ENCODE assay signal across 5 worm cellular contexts in the genomic region with DNA sequence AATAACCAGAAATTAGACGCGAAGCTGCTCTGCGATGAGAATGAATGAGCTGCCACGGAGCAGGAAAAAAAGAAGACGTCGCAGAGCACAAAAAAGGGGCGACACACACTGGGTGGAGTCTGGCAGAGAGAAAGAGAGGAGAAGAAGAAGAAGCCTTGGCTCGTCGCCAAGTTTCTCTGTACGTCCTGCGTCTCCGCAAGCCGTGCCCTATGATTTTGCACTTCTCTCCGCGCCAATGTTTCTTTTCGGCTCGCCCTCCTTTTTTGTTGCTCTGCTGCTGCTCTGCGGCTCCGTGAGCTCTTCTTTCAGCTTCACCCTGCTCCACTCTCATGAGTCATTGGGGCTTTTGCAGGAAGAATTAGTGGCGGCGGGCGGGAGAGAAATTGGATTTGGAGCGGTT.
TF ChIP-seq lines count a peak whose summit lies in the region.

Gene hlh-30 (minus strand): TSS at position 69 of the 400 bp plus-strand sequence.

TF ChIP-seq in whole organism, L1 larva, 84 proteins besides CTCF, POLR2A, EP300 and RAD21 (continued from another document and continues in another):
- TF ChIP-seq C34B4.2 (tag; optimal IDR thresholded peaks at IDR 0.05; lab: Kevin White, UChicago) (no peak), nhr-20 (tag; optimal IDR thresholded peaks at IDR 0.05; lab: Kevin White, UChicago) (peak; percentile 11), ceh-8 (GFP tag; optimal IDR thresholded peaks at IDR 0.05; lab: Kevin White, UChicago) (peak; percentile 29), efl-1 (optimal IDR thresholded peaks at IDR 0.05; lab: Kevin White, UChicago) (peak; percentile 49 to 51), efl-1 (GFP tag; optimal IDR thresholded peaks at IDR 0.05 in 1 of 2; lab: Kevin White, UChicago) (peak; percentile 11 to 88), F16B12.6 (tag; optimal IDR thresholded peaks at IDR 0.05; lab: Kevin White, UChicago) (no peak), fkh-8 (tag; optimal IDR thresholded peaks at IDR 0.05; lab: Kevin White, UChicago) (peak; percentile 88), lin-14 (GFP tag; optimal IDR thresholded peaks at IDR 0.05; lab: Kevin White, UChicago) (peak; percentile 88), fkh-10 (GFP tag; optimal IDR thresholded peaks at IDR 0.05; lab: Kevin White, UChicago) (peak; percentile 59), egl-13 (tag; optimal IDR thresholded peaks at IDR 0.05; lab: Kevin White, UChicago) (peak; percentile 78), nhr-84 (tag; optimal IDR thresholded peaks at IDR 0.05; lab: Kevin White, UChicago) (no peak), lsy-2 (tag; optimal IDR thresholded peaks at IDR 0.05; lab: Kevin White, UChicago) (peak; percentile 40 to 54), nhr-76 (tag; optimal IDR thresholded peaks at IDR 0.05; lab: Kevin White, UChicago) (no peak), egl-27 (tag; optimal IDR thresholded peaks at IDR 0.05; lab: Kevin White, UChicago) (peak in 1 of 2 experiments; percentile 7), ces-1 (GFP tag; optimal IDR thresholded peaks at IDR 0.05; lab: Kevin White, UChicago) (no peak), zag-1 (tag; optimal IDR thresholded peaks at IDR 0.05; lab: Kevin White, UChicago) (no peak), snu-23 (GFP tag; optimal IDR thresholded peaks at IDR 0.05; lab: Kevin White, UChicago) (peak; percentile 29), mdl-1 (tag; optimal IDR thresholded peaks at IDR 0.05; lab: Kevin White, UChicago) (no peak), nhr-90 (tag; optimal IDR thresholded peaks at IDR 0.05; lab: Kevin White, UChicago; ENCODE audit: poor library complexity) (no peak), nhr-19 (GFP tag; conservative IDR thresholded peaks at IDR 0.05; lab: Robert Waterston, UW) (0 out of 2 replicates have a peak, but pooled peaks have one; percentile 9), tbx-2 (tag; optimal IDR thresholded peaks at IDR 0.05; lab: Kevin White, UChicago) (peak; percentile 73), ceh-82 (tag; optimal IDR thresholded peaks at IDR 0.05; lab: Kevin White, UChicago) (peak; percentile 5 to 80 (median 23)), fos-1 (tag; optimal IDR thresholded peaks at IDR 0.05; lab: Kevin White, UChicago) (peak; percentile 55), xbp-1 (tag; optimal IDR thresholded peaks at IDR 0.05; lab: Kevin White, UChicago) (peak; percentile 43)

TF ChIP-seq in whole organism, L2 larva, 48 proteins besides CTCF, POLR2A, EP300 and RAD21 (continued from another document and continues in another):
- TF ChIP-seq nhr-25 (tag; optimal IDR thresholded peaks at IDR 0.05; lab: Kevin White, UChicago): no peak
- TF ChIP-seq egl-27 (tag; optimal IDR thresholded peaks at IDR 0.05; lab: Kevin White, UChicago): no peak
- TF ChIP-seq Y55F3AM.14 (GFP tag; optimal IDR thresholded peaks at IDR 0.05; lab: Kevin White, UChicago): peak; percentile 20
- TF ChIP-seq nhr-77 (tag; optimal IDR thresholded peaks at IDR 0.05; lab: Kevin White, UChicago): no peak
- no peak for TF ChIP-seq nhr-23 (tag; optimal IDR thresholded peaks at IDR 0.05; lab: Kevin White, UChicago)
- TF ChIP-seq dmd-4 (tag; optimal IDR thresholded peaks at IDR 0.05; lab: Kevin White, UChicago): no peak
- peak; percentile 48 for TF ChIP-seq nhr-129 (tag; optimal IDR thresholded peaks at IDR 0.05; lab: Kevin White, UChicago)
- peak; percentile 5 to 33 for TF ChIP-seq mdl-1 (tag; optimal IDR thresholded peaks at IDR 0.05; lab: Kevin White, UChicago)
- TF ChIP-seq aly-2 (tag; optimal IDR thresholded peaks at IDR 0.05; lab: Kevin White, UChicago): no peak
- TF ChIP-seq elt-1 (tag; optimal IDR thresholded peaks at IDR 0.05; lab: Kevin White, UChicago): no peak
- TF ChIP-seq lin-13 (GFP tag; optimal IDR thresholded peaks at IDR 0.05; lab: Kevin White, UChicago): peak; percentile 20
- no peak for TF ChIP-seq snpc-4 (tag; optimal IDR thresholded peaks at IDR 0.05; lab: Kevin White, UChicago)
- TF ChIP-seq ama-1 (optimal IDR thresholded peaks at IDR 0.05; lab: Kevin White, UChicago): no peak
- peak; percentile 7 for TF ChIP-seq ztf-4 (tag; optimal IDR thresholded peaks at IDR 0.05; lab: Kevin White, UChicago)
- TF ChIP-seq ztf-11 (tag; optimal IDR thresholded peaks at IDR 0.05; lab: Kevin White, UChicago): no peak
- TF ChIP-seq ZK546.5 (tag; optimal IDR thresholded peaks at IDR 0.05; lab: Kevin White, UChicago): no peak
- TF ChIP-seq mab-5 (tag; optimal IDR thresholded peaks at IDR 0.05; lab: Kevin White, UChicago): no peak
- TF ChIP-seq ceh-16 (tag; optimal IDR thresholded peaks at IDR 0.05; lab: Kevin White, UChicago): no peak
- TF ChIP-seq blmp-1 (tag; optimal IDR thresholded peaks at IDR 0.05; lab: Kevin White, UChicago; ENCODE audit: insufficient read depth): no peak
- peak; percentile 76 for TF ChIP-seq sma-9 (GFP tag; optimal IDR thresholded peaks at IDR 0.05; lab: Kevin White, UChicago)
- no peak for TF ChIP-seq sma-9 (tag; optimal IDR thresholded peaks at IDR 0.05; lab: Kevin White, UChicago)
- no peak for TF ChIP-seq alr-1 (tag; optimal IDR thresholded peaks at IDR 0.05; lab: Kevin White, UChicago)
- TF ChIP-seq sma-3 (GFP tag; optimal IDR thresholded peaks at IDR 0.05; lab: Kevin White, UChicago): no peak
- TF ChIP-seq fos-1 (tag; optimal IDR thresholded peaks at IDR 0.05; lab: Kevin White, UChicago): peak; percentile 56
- peak; percentile 62 for TF ChIP-seq zag-1 (tag; optimal IDR thresholded peaks at IDR 0.05; lab: Kevin White, UChicago)
- peak; percentile 38 for TF ChIP-seq crh-2 (tag; optimal IDR thresholded peaks at IDR 0.05; lab: Kevin White, UChicago)
- TF ChIP-seq unc-39 (tag; optimal IDR thresholded peaks at IDR 0.05; lab: Kevin White, UChicago): no peak

TF ChIP-seq in whole organism, L3 larva, 47 proteins besides CTCF, POLR2A, EP300 and RAD21 (continued from another document):
- no peak for TF ChIP-seq elt-1 (tag; optimal IDR thresholded peaks at IDR 0.05; lab: Kevin White, UChicago)
- no peak for TF ChIP-seq sea-2 (GFP tag; optimal IDR thresholded peaks at IDR 0.05; lab: Kevin White, UChicago)
- TF ChIP-seq ceh-28 (tag; optimal IDR thresholded peaks at IDR 0.05; lab: Kevin White, UChicago): no peak
- peak; percentile 29 for TF ChIP-seq tbx-2 (tag; optimal IDR thresholded peaks at IDR 0.05; lab: Kevin White, UChicago)
- TF ChIP-seq jun-1 (tag; optimal IDR thresholded peaks at IDR 0.05; lab: Kevin White, UChicago): no peak
- no peak for TF ChIP-seq ceh-82 (tag; optimal IDR thresholded peaks at IDR 0.05; lab: Kevin White, UChicago)
- no peak for TF ChIP-seq ceh-16 (tag; optimal IDR thresholded peaks at IDR 0.05; lab: Kevin White, UChicago)
- peak; percentile 73 for TF ChIP-seq nfya-1 (tag; optimal IDR thresholded peaks at IDR 0.05; lab: Kevin White, UChicago; ENCODE audit: insufficient read depth)
- no peak for TF ChIP-seq nhr-25 (tag; optimal IDR thresholded peaks at IDR 0.05; lab: Kevin White, UChicago)
- TF ChIP-seq aly-2 (tag; optimal IDR thresholded peaks at IDR 0.05; lab: Kevin White, UChicago): no peak
- no peak for TF ChIP-seq skn-1 (tag; optimal IDR thresholded peaks at IDR 0.05; lab: Kevin White, UChicago)
- no peak for TF ChIP-seq egl-27 (tag; optimal IDR thresholded peaks at IDR 0.05; lab: Kevin White, UChicago)
- TF ChIP-seq ztf-4 (tag; optimal IDR thresholded peaks at IDR 0.05; lab: Kevin White, UChicago): no peak
- no peak for TF ChIP-seq lsy-12 (tag; optimal IDR thresholded peaks at IDR 0.05; lab: Kevin White, UChicago)
- TF ChIP-seq snpc-4 (tag; optimal IDR thresholded peaks at IDR 0.05; lab: Kevin White, UChicago): no peak
- no peak for TF ChIP-seq fkh-2 (tag; optimal IDR thresholded peaks at IDR 0.05; lab: Kevin White, UChicago)
- peak; percentile 22 for TF ChIP-seq pha-4 (tag; optimal IDR thresholded peaks at IDR 0.05; lab: Kevin White, UChicago)
- TF ChIP-seq ceh-9 (tag; optimal IDR thresholded peaks at IDR 0.05; lab: Kevin White, UChicago): no peak
- peak; percentile 23 for TF ChIP-seq fkh-10 (GFP tag; optimal IDR thresholded peaks at IDR 0.05; lab: Kevin White, UChicago)
- TF ChIP-seq unc-39 (tag; optimal IDR thresholded peaks at IDR 0.05; lab: Kevin White, UChicago): no peak
- TF ChIP-seq elt-2 (tag; optimal IDR thresholded peaks at IDR 0.05; lab: Kevin White, UChicago): peak; percentile 44
- no peak for TF ChIP-seq R02D3.7 (tag; optimal IDR thresholded peaks at IDR 0.05; lab: Kevin White, UChicago)
- TF ChIP-seq eor-1 (tag; optimal IDR thresholded peaks at IDR 0.05; lab: Kevin White, UChicago): no peak
- TF ChIP-seq hmg-11 (tag; optimal IDR thresholded peaks at IDR 0.05; lab: Kevin White, UChicago): peak; percentile 54

TF ChIP-seq in whole organism, L4 larva, 104 proteins besides CTCF, POLR2A, EP300 and RAD21 (continued from another document and continues in another):
- TF ChIP-seq egl-27 (tag; optimal IDR thresholded peaks at IDR 0.05; lab: Kevin White, UChicago) (no peak), ztf-7 (tag; optimal IDR thresholded peaks at IDR 0.05; lab: Kevin White, UChicago) (no peak), lin-29 (GFP tag; IDR thresholded peaks at IDR 0.05; lab: Robert Waterston, UW) (no peak), mxl-3 (GFP tag; optimal IDR thresholded peaks at IDR 0.05; lab: Kevin White, UChicago) (no peak), dmd-8 (GFP tag; IDR thresholded peaks at IDR 0.05; lab: Robert Waterston, UW) (no peak), mdt-29 (GFP tag; IDR thresholded peaks at IDR 0.05; lab: Robert Waterston, UW) (no peak), zip-11 (GFP tag; IDR thresholded peaks at IDR 0.05; lab: Robert Waterston, UW) (no peak), dpl-1 (GFP tag; optimal IDR thresholded peaks at IDR 0.05; lab: Kevin White, UChicago) (no peak), tag-97 (GFP tag; IDR thresholded peaks at IDR 0.05; lab: Robert Waterston, UW) (no peak), vab-7 (GFP tag; IDR thresholded peaks at IDR 0.05; lab: Robert Waterston, UW) (no peak), cey-2 (tag; optimal IDR thresholded peaks at IDR 0.05; lab: Kevin White, UChicago; ENCODE audit: borderline replicate concordance, insufficient read depth) (no peak), nhr-237 (tag; optimal IDR thresholded peaks at IDR 0.05; lab: Kevin White, UChicago) (no peak), D1046.2 (GFP tag; IDR thresholded peaks at IDR 0.05; lab: Robert Waterston, UW) (no peak), nhr-6 (tag; optimal IDR thresholded peaks at IDR 0.05; lab: Kevin White, UChicago) (peak; percentile 20), F44E2.7 (GFP tag; IDR thresholded peaks at IDR 0.05; lab: Robert Waterston, UW) (no peak), lsy-2 (tag; optimal IDR thresholded peaks at IDR 0.05; lab: Kevin White, UChicago) (peak in 1 of 2 experiments; percentile 71), ceh-62 (tag; optimal IDR thresholded peaks at IDR 0.05; lab: Kevin White, UChicago) (no peak), mes-2 (tag; optimal IDR thresholded peaks at IDR 0.05; lab: Kevin White, UChicago; ENCODE audit: poor library complexity, severe bottlenecking) (peak; percentile 11), T26A8.4 (GFP tag; IDR thresholded peaks at IDR 0.05; lab: Robert Waterston, UW) (no peak), nhr-76 (tag; optimal IDR thresholded peaks at IDR 0.05; lab: Kevin White, UChicago) (no peak), ceh-44 (GFP tag; IDR thresholded peaks at IDR 0.05; lab: Robert Waterston, UW) (0 out of 2 replicates have a peak, but pooled peaks have one; percentile 10), rbr-2 (tag; optimal IDR thresholded peaks at IDR 0.05; lab: Kevin White, UChicago) (peak; percentile 72), F10B5.3 (tag; optimal IDR thresholded peaks at IDR 0.05; lab: Kevin White, UChicago) (no peak), F49E8.2 (tag; optimal IDR thresholded peaks at IDR 0.05; lab: Kevin White, UChicago; ENCODE audit: borderline replicate concordance) (no peak), hmg-1.1 (GFP tag; IDR thresholded peaks at IDR 0.05; lab: Robert Waterston, UW) (peak; percentile 87), set-16 (GFP tag; IDR thresholded peaks at IDR 0.05; lab: Robert Waterston, UW) (peak; percentile 90), spr-3 (GFP tag; optimal IDR thresholded peaks at IDR 0.05; lab: Kevin White, UChicago) (no peak), saeg-2 (GFP tag; IDR thresholded peaks at IDR 0.05; lab: Robert Waterston, UW) (no peak), Y5F2A.4 (GFP tag; optimal IDR thresholded peaks at IDR 0.05; lab: Kevin White, UChicago) (no peak), hlh-30 (tag; optimal IDR thresholded peaks at IDR 0.05; lab: Kevin White, UChicago; ENCODE audit: insufficient read depth) (no peak), F26F4.8 (GFP tag; conservative IDR thresholded peaks at IDR 0.05; lab: Robert Waterston, UW) (no peak), arid-1 (GFP tag; conservative IDR thresholded peaks at IDR 0.05; lab: Robert Waterston, UW) (no peak)

TF ChIP-seq in whole organism, young adult, 124 proteins besides CTCF, POLR2A, EP300 and RAD21 (continued from another document):
- TF ChIP-seq cebp-1 (GFP tag; IDR thresholded peaks at IDR 0.05; lab: Robert Waterston, UW): no peak
- TF ChIP-seq cebp-1 (tag; optimal IDR thresholded peaks at IDR 0.05; lab: Kevin White, UChicago): peak; percentile 49
- TF ChIP-seq atf-7 (tag; optimal IDR thresholded peaks at IDR 0.05; lab: Kevin White, UChicago): no peak
- TF ChIP-seq ztf-28 (GFP tag; IDR thresholded peaks at IDR 0.05; lab: Robert Waterston, UW): no peak
- TF ChIP-seq hsf-1 (GFP tag; IDR thresholded peaks at IDR 0.05; lab: Robert Waterston, UW): no peak
- no peak for TF ChIP-seq sptf-2 (GFP tag; optimal IDR thresholded peaks at IDR 0.05; lab: Kevin White, UChicago)
- TF ChIP-seq hmg-1.2 (GFP tag; IDR thresholded peaks at IDR 0.05; lab: Robert Waterston, UW): peak; percentile 57; the same call in 1 of the 2 replicates
- TF ChIP-seq F10E7.11 (tag; optimal IDR thresholded peaks at IDR 0.05; lab: Kevin White, UChicago): no peak
- no peak for TF ChIP-seq lag-1 (GFP tag; IDR thresholded peaks at IDR 0.05; lab: Robert Waterston, UW)
- TF ChIP-seq nhr-90 (tag; optimal IDR thresholded peaks at IDR 0.05; lab: Kevin White, UChicago): no peak
- TF ChIP-seq mcd-1 (GFP tag; IDR thresholded peaks at IDR 0.05; lab: Robert Waterston, UW): peak; percentile 56
- TF ChIP-seq C17E4.6 (GFP tag; IDR thresholded peaks at IDR 0.05; lab: Robert Waterston, UW): no peak
- TF ChIP-seq zfh-2 (GFP tag; conservative IDR thresholded peaks at IDR 0.05; lab: Robert Waterston, UW): peak; percentile 96
- TF ChIP-seq him-1 (tag; optimal IDR thresholded peaks at IDR 0.05; lab: Kevin White, UChicago): no peak
- 0 out of 2 replicates have a peak, but pooled peaks have one; percentile 45 for TF ChIP-seq ceh-58 (GFP tag; IDR thresholded peaks at IDR 0.05; lab: Robert Waterston, UW)
- peak; percentile 63; the same call in 1 of the 2 replicates for TF ChIP-seq dox-1 (GFP tag; IDR thresholded peaks at IDR 0.05; lab: Robert Waterston, UW)
- no peak for TF ChIP-seq lin-26 (GFP tag; IDR thresholded peaks at IDR 0.05; lab: Robert Waterston, UW)
- TF ChIP-seq chd-7 (tag; optimal IDR thresholded peaks at IDR 0.05; lab: Kevin White, UChicago): peak; percentile 27
- TF ChIP-seq F57A8.1 (GFP tag; optimal IDR thresholded peaks at IDR 0.05; lab: Kevin White, UChicago): no peak
- TF ChIP-seq lin-54 (GFP tag; optimal IDR thresholded peaks at IDR 0.05; lab: Kevin White, UChicago): no peak
TF ChIP-seq in whole organism, young adult: peak in this region for 14.
